Fruit fly (Drosophila melanogaster) whole organism, wandering third instar larva: ENCODE measurements around the gene Pglym78.

ENCODE experiments used
- Abd-B ChIP-seq: fragments of >200 bp; optimal IDR thresholded peaks from 2 replicates; lab custom pipeline; 2017; ENCODE audit warnings: missing biosample characterization, missing genetic modification characterization
- CG32264 ChIP-seq: fragments of 200-800 bp; sonication (Bioruptor generic); optimal IDR thresholded peaks from 2 replicates; lab custom pipeline; 2016; ENCODE audit warnings: missing biosample characterization, missing genetic modification characterization
- CG9705 ChIP-seq: fragments of 200-800 bp; sonication (Bioruptor generic); optimal IDR thresholded peaks from 2 replicates; lab custom pipeline; 2018; ENCODE audit warnings: missing biosample characterization, mild to moderate bottlenecking, missing genetic modification characterization
- CrebA ChIP-seq: fragments of 200-800 bp; sonication (Bioruptor generic); optimal IDR thresholded peaks from 2 replicates; lab custom pipeline; 2016; ENCODE audit warnings: missing biosample characterization, mild to moderate bottlenecking, missing genetic modification characterization, borderline replicate concordance
- Dfd ChIP-seq: fragments of >200 bp; optimal IDR thresholded peaks from 2 replicates; lab custom pipeline; 2017; ENCODE audit warnings: missing biosample characterization, missing genetic modification characterization
- Dif ChIP-seq: fragments of 200-275, 200-300 bp; sonication (Bioruptor generic); optimal IDR thresholded peaks from 2 replicates; lab custom pipeline; 2018; ENCODE audit warnings: missing biosample characterization, missing genetic modification characterization; ENCODE audit not compliant: partially characterized antibody
- HLH106 ChIP-seq: fragments of 200-800 bp; optimal IDR thresholded peaks from 3 replicates; lab custom pipeline; 2019; ENCODE audit warnings: missing biosample characterization, mild to moderate bottlenecking, missing genetic modification characterization, moderate library complexity
- Hnf4 ChIP-seq: fragments of 200-800 bp; sonication (Bioruptor generic); optimal IDR thresholded peaks from 2 replicates; lab custom pipeline; 2016; ENCODE audit warnings: missing biosample characterization, mild to moderate bottlenecking, missing genetic modification characterization
- Hr78 ChIP-seq: fragments of >200 bp; optimal IDR thresholded peaks from 2 replicates; lab custom pipeline; 2017; ENCODE audit warnings: missing biosample characterization, missing genetic modification characterization
- Hr83 ChIP-seq: fragments of 200-300 bp; sonication (Bioruptor generic); optimal IDR thresholded peaks from 2 replicates; lab custom pipeline; 2016; ENCODE audit warnings: missing biosample characterization, mild to moderate bottlenecking, missing genetic modification characterization, moderate library complexity; ENCODE audit not compliant: poor library complexity, severe bottlenecking
- Jra ChIP-seq: sonication (Bioruptor generic); optimal IDR thresholded peaks from 2 replicates; lab custom pipeline; 2016; ENCODE audit warnings: missing biosample characterization, missing genetic modification characterization
- Myc ChIP-seq: fragments of >200 bp; optimal IDR thresholded peaks from 2 replicates; lab custom pipeline; 2017
- N ChIP-seq: fragments of >200 bp; optimal IDR thresholded peaks from 2 replicates; lab custom pipeline; 2018; ENCODE audit warnings: missing biosample characterization, missing external identifiers, missing genetic modification characterization
- OdsH ChIP-seq: fragments of 200-800 bp; sonication (Bioruptor generic); optimal IDR thresholded peaks from 2 replicates; lab custom pipeline; 2016; ENCODE audit warnings: missing biosample characterization, mild to moderate bottlenecking, missing genetic modification characterization
- Rel ChIP-seq, 2 experiments: fragments of 200-800 bp; sonication (Bioruptor generic) in 1 of 2; optimal IDR thresholded peaks; 2 replicates in 1 of 2; 3 replicates in 1 of 2; lab custom pipeline; 2016 to 2019; ENCODE audit warnings: mild to moderate bottlenecking in 2 of 2, missing biosample characterization in 2 of 2, missing genetic modification characterization in 2 of 2, moderate library complexity in 1 of 2
- Sp1 ChIP-seq: fragments of 200-800 bp; sonication (Bioruptor generic); optimal IDR thresholded peaks from 3 replicates; lab custom pipeline; 2019; ENCODE audit warnings: missing biosample characterization, mild to moderate bottlenecking, missing genetic modification characterization, moderate library complexity
- br ChIP-seq: fragments of 200-800 bp; sonication (Bioruptor generic); optimal IDR thresholded peaks from 2 replicates; lab custom pipeline; 2016; ENCODE audit warnings: missing biosample characterization, missing genetic modification characterization
- brk ChIP-seq: fragments of 200-800 bp; sonication (Bioruptor generic); optimal IDR thresholded peaks from 2 replicates; lab custom pipeline; 2016; ENCODE audit warnings: missing biosample characterization, mild to moderate bottlenecking, missing genetic modification characterization
- dl ChIP-seq, 2 experiments: fragments of 175-275, 200-275 bp in 1 of 2; fragments of 200-275 bp in 1 of 2; sonication (Bioruptor generic); optimal IDR thresholded peaks; lab custom pipeline; 2018; ENCODE audit warnings: mild to moderate bottlenecking in 2 of 2, missing biosample characterization in 2 of 2, missing genetic modification characterization in 2 of 2, moderate library complexity in 2 of 2; ENCODE audit not compliant: partially characterized antibody in 2 of 2, insufficient read depth in 1 of 2
- ey ChIP-seq: fragments of 200-800 bp; sonication (Bioruptor generic); optimal IDR thresholded peaks from 2 replicates; lab custom pipeline; 2016; ENCODE audit warnings: missing biosample characterization, missing genetic modification characterization
- foxo ChIP-seq, 2 experiments: fragments of 200-800 bp; sonication (Bioruptor generic); optimal IDR thresholded peaks; 2 replicates in 1 of 2; 3 replicates in 1 of 2; lab custom pipeline; 2016 to 2017; ENCODE audit warnings: missing biosample characterization in 2 of 2, missing genetic modification characterization in 2 of 2
- fru ChIP-seq: fragments of 200-800 bp; sonication (Bioruptor generic); optimal IDR thresholded peaks from 3 replicates; lab custom pipeline; 2016; ENCODE audit warnings: missing biosample characterization, mild to moderate bottlenecking, missing genetic modification characterization
- h ChIP-seq: fragments of 200-800 bp; sonication (Bioruptor generic); optimal IDR thresholded peaks from 3 replicates; lab custom pipeline; 2016; ENCODE audit warnings: missing biosample characterization, mild to moderate bottlenecking, missing genetic modification characterization
- jim ChIP-seq: fragments of 175-275, 200-325 bp; sonication (Bioruptor generic); optimal IDR thresholded peaks from 2 replicates; lab custom pipeline; 2016; ENCODE audit warnings: missing biosample characterization, mild to moderate bottlenecking, missing genetic modification characterization
- lola ChIP-seq: fragments of >200 bp; optimal IDR thresholded peaks from 2 replicates; lab custom pipeline; 2017; ENCODE audit warnings: missing biosample characterization, missing genetic modification characterization
- psq ChIP-seq: fragments of 200-800 bp; sonication (Bioruptor generic); optimal IDR thresholded peaks from 3 replicates; lab custom pipeline; 2017; ENCODE audit warnings: missing biosample characterization, mild to moderate bottlenecking, missing genetic modification characterization, moderate library complexity
- sage ChIP-seq: fragments of 200-800 bp; sonication (Bioruptor generic); optimal IDR thresholded peaks from 2 replicates; lab custom pipeline; 2016; ENCODE audit warnings: missing biosample characterization, mild to moderate bottlenecking, missing genetic modification characterization
- sv ChIP-seq: fragments of 200-800 bp; sonication (Bioruptor generic); optimal IDR thresholded peaks from 3 replicates; lab custom pipeline; 2016; ENCODE audit warnings: missing biosample characterization, missing genetic modification characterization
- tai ChIP-seq: sonication (Bioruptor generic); optimal IDR thresholded peaks from 2 replicates; lab custom pipeline; 2016; ENCODE audit warnings: missing biosample characterization, missing genetic modification characterization
- woc ChIP-seq: sonication (Bioruptor generic); optimal IDR thresholded peaks from 2 replicates; lab custom pipeline; 2016; ENCODE audit warnings: missing biosample characterization, mild to moderate bottlenecking, missing genetic modification characterization

Gene Pglym78

dm6 chr3R:29112398-29113150, 35.5 kb upstream of the Pglym78 start, which contains the start of the genes alpha-Man-Ib and Pdhb:
TSS of gene alpha-Man-Ib (minus strand) at chr3R:29112822.
TSS of gene Pdhb (plus strand) at chr3R:29113071.
- peak; percentile 50 for TF ChIP-seq psq (GFP tag; lab: Kevin White, UChicago)
- peak; percentile 69 for TF ChIP-seq CG9705 (GFP tag; lab: Kevin White, UChicago)
- TF ChIP-seq Jra (GFP tag; lab: Kevin White, UChicago): no peak
- TF ChIP-seq Rel (GFP tag; optimal IDR thresholded peaks at IDR 0.05; lab: Kevin White, UChicago): no peak
- peak; percentile 43 for TF ChIP-seq Rel (tag; optimal IDR thresholded peaks at IDR 0.05; lab: Kevin White, UChicago)
- TF ChIP-seq CG32264 (GFP tag; lab: Kevin White, UChicago): no peak
- peak; percentile 12 for TF ChIP-seq br
- no peak for TF ChIP-seq CrebA (GFP tag; lab: Kevin White, UChicago)
- TF ChIP-seq sage: no peak
- no peak for TF ChIP-seq Hnf4 (GFP tag; lab: Kevin White, UChicago)
- TF ChIP-seq Sp1 (GFP tag; lab: Kevin White, UChicago): peak; percentile 72
- peak; percentile 77 for TF ChIP-seq woc (GFP tag; lab: Kevin White, UChicago)
- TF ChIP-seq tai: no peak
- peak; percentile 80 for TF ChIP-seq HLH106 (tag; lab: Kevin White, UChicago)
- no peak for TF ChIP-seq Abd-B (GFP tag; lab: Kevin White, UChicago)
- TF ChIP-seq fru: no peak
- TF ChIP-seq Myc (lab: Kevin White, UChicago): peak; percentile 83
- peak in 1 of 2 experiments; percentile 80 for TF ChIP-seq foxo (GFP tag; optimal IDR thresholded peaks at IDR 0.05; lab: Kevin White, UChicago)
- peak; percentile 40 for TF ChIP-seq ey (GFP tag; lab: Kevin White, UChicago)
- TF ChIP-seq h (GFP tag; lab: Kevin White, UChicago): peak; percentile 77
- TF ChIP-seq Hr78: no peak
- peak; percentile 76 for TF ChIP-seq sv (GFP tag; lab: Kevin White, UChicago)
- TF ChIP-seq brk: no peak
- peak; percentile 53 for TF ChIP-seq OdsH (GFP tag; lab: Kevin White, UChicago)

- TF ChIP-seq woc (GFP tag; lab: Kevin White, UChicago) (no peak), lola (GFP tag; lab: Kevin White, UChicago) (no peak), dl (GFP tag; optimal IDR thresholded peaks at IDR 0.05; lab: Kevin White, UChicago; ENCODE audit: insufficient read depth in 1 of 2, partially characterized antibody in 2 of 2) (no peak), Myc (lab: Kevin White, UChicago) (no peak), CrebA (GFP tag; lab: Kevin White, UChicago) (no peak), Dfd (GFP tag; lab: Kevin White, UChicago) (no peak), Hnf4 (GFP tag; lab: Kevin White, UChicago) (no peak), CG32264 (GFP tag; lab: Kevin White, UChicago) (no peak), OdsH (GFP tag; lab: Kevin White, UChicago) (no peak), sv (GFP tag; lab: Kevin White, UChicago) (no peak), jim (GFP tag; lab: Kevin White, UChicago) (no peak), brk (no peak), HLH106 (tag; lab: Kevin White, UChicago) (no peak), Hr83 (GFP tag; lab: Kevin White, UChicago) (no peak), Dif (GFP tag; lab: Kevin White, UChicago) (no peak), N (no peak)
These were observed 34.7 kb upstream of the Pglym78 start for dm6 chr3R:29113392-29113791.

- TF ChIP-seq N (no peak), foxo (GFP tag; optimal IDR thresholded peaks at IDR 0.05; lab: Kevin White, UChicago) (peak in 1 of 2 experiments; percentile 21), dl (GFP tag; optimal IDR thresholded peaks at IDR 0.05; lab: Kevin White, UChicago; ENCODE audit: insufficient read depth in 1 of 2, partially characterized antibody in 2 of 2) (no peak), br (peak; percentile 9), h (GFP tag; lab: Kevin White, UChicago) (peak; percentile 27), jim (GFP tag; lab: Kevin White, UChicago) (no peak), CG32264 (GFP tag; lab: Kevin White, UChicago) (no peak), Hnf4 (GFP tag; lab: Kevin White, UChicago) (no peak), Hr83 (GFP tag; lab: Kevin White, UChicago) (peak; percentile 1), fru (peak; percentile 37)
These were observed 31.8 kb upstream of the Pglym78 start, which contains the start of gene Atg14 for dm6 chr3R:29116167-29116725. TSS of gene Atg14 (plus strand) at chr3R:29116391.
